Comparison of ENCODE assay signal across 3 fruit fly cellular contexts in genomic region chr3L:2816655-2817054, dm6.
TF ChIP-seq lines count a peak whose summit lies in the region.

No protein-coding gene starts in this region.

- no peak for TF ChIP-seq CTCF in whole organism, embryonic (GFP tag; optimal IDR thresholded peaks at IDR 0.05; lab: Kevin White, UChicago)

TF ChIP-seq in whole organism, embryonic, 481 proteins besides CTCF, POLR2A, EP300 and RAD21 (continues in another document):
- TF ChIP-seq cad (GFP tag; optimal IDR thresholded peaks at IDR 0.05; lab: Kevin White, UChicago), result peak; percentile 22
- no peak for TF ChIP-seq dmrt11E (tag; optimal IDR thresholded peaks at IDR 0.05; lab: Kevin White, UChicago)
- TF ChIP-seq CG7372 (GFP tag; IDR thresholded peaks at IDR 0.05; lab: Robert Waterston, UW), result peak; percentile 57; the same call in 1 of the 2 replicates
- no peak for TF ChIP-seq her (GFP tag; optimal IDR thresholded peaks at IDR 0.05; lab: Kevin White, UChicago)
- no peak for TF ChIP-seq Sox102F (GFP tag; optimal IDR thresholded peaks at IDR 0.05; lab: Kevin White, UChicago)
- no peak for TF ChIP-seq CG11085 (GFP tag; IDR thresholded peaks at IDR 0.05; lab: Robert Waterston, UW)
- TF ChIP-seq HHEX (GFP tag; optimal IDR thresholded peaks at IDR 0.05; lab: Kevin White, UChicago), result no peak
- TF ChIP-seq CG14710 (tag; optimal IDR thresholded peaks at IDR 0.05; lab: Kevin White, UChicago), result no peak
- TF ChIP-seq btn (GFP tag; optimal IDR thresholded peaks at IDR 0.05; lab: Kevin White, UChicago), result no peak
- no peak for TF ChIP-seq salm (tag; optimal IDR thresholded peaks at IDR 0.05; lab: Kevin White, UChicago)
- TF ChIP-seq CG17186 (GFP tag; optimal IDR thresholded peaks at IDR 0.05; lab: Kevin White, UChicago), result no peak
- TF ChIP-seq hth (optimal IDR thresholded peaks at IDR 0.05; lab: Kevin White, UChicago), result no peak
- no peak for TF ChIP-seq D (optimal IDR thresholded peaks at IDR 0.05; lab: Kevin White, UChicago)
- TF ChIP-seq D (GFP tag; optimal IDR thresholded peaks at IDR 0.05; lab: Kevin White, UChicago), result no peak
- TF ChIP-seq CG10209 (GFP tag; optimal IDR thresholded peaks at IDR 0.05; lab: Kevin White, UChicago), result no peak
- TF ChIP-seq grn (GFP tag; optimal IDR thresholded peaks at IDR 0.05; lab: Kevin White, UChicago), result no peak
- TF ChIP-seq pzg (GFP tag; optimal IDR thresholded peaks at IDR 0.05; lab: Kevin White, UChicago), result no peak
- peak; percentile 58; the same call in 1 of the 2 replicates for TF ChIP-seq vvl (GFP tag; IDR thresholded peaks at IDR 0.05; lab: Robert Waterston, UW)
- no peak for TF ChIP-seq CG31441 (GFP tag; IDR thresholded peaks at IDR 0.05; lab: Robert Waterston, UW)
- TF ChIP-seq scrt (GFP tag; optimal IDR thresholded peaks at IDR 0.05; lab: Kevin White, UChicago), result no peak
- no peak for TF ChIP-seq Dref (GFP tag; IDR thresholded peaks at IDR 0.05; lab: Robert Waterston, UW)
- TF ChIP-seq H2.0 (GFP tag; IDR thresholded peaks at IDR 0.05; lab: Robert Waterston, UW), result no peak
- TF ChIP-seq tap (tag; optimal IDR thresholded peaks at IDR 0.05; lab: Kevin White, UChicago), result no peak
- TF ChIP-seq CG1602 (GFP tag; optimal IDR thresholded peaks at IDR 0.05; lab: Kevin White, UChicago), result no peak
- no peak for TF ChIP-seq D19A (tag; optimal IDR thresholded peaks at IDR 0.05; lab: Kevin White, UChicago)
- no peak for TF ChIP-seq CG9932 (GFP tag; IDR thresholded peaks at IDR 0.05; lab: Robert Waterston, UW)
- no peak for TF ChIP-seq CoRest (tag; optimal IDR thresholded peaks at IDR 0.05; lab: Kevin White, UChicago)
- no peak for TF ChIP-seq vfl (GFP tag; optimal IDR thresholded peaks at IDR 0.05; lab: Kevin White, UChicago)
- no peak for TF ChIP-seq sens (GFP tag; lab: Kevin White, UChicago)
- TF ChIP-seq Ets97D (GFP tag; optimal IDR thresholded peaks at IDR 0.05; lab: Kevin White, UChicago), result no peak
- no peak for TF ChIP-seq CG2199 (GFP tag; IDR thresholded peaks at IDR 0.05; lab: Robert Waterston, UW)
- 0 out of 4 replicates have a peak, but pooled peaks have one; percentile 40 for TF ChIP-seq chinmo (GFP tag; IDR thresholded peaks at IDR 0.05; lab: Robert Waterston, UW; ENCODE audit: partially characterized antibody)

TF ChIP-seq in whole organism, prepupa, 60 proteins besides CTCF, POLR2A, EP300 and RAD21:
- TF ChIP-seq Ets21C (GFP tag; optimal IDR thresholded peaks at IDR 0.05; lab: Kevin White, UChicago) (no peak), vri (GFP tag; optimal IDR thresholded peaks at IDR 0.05; lab: Kevin White, UChicago) (no peak), CG9139 (GFP tag; optimal IDR thresholded peaks at IDR 0.05; lab: Kevin White, UChicago) (no peak), fkh (GFP tag; optimal IDR thresholded peaks at IDR 0.05; lab: Kevin White, UChicago) (no peak), Hr38 (GFP tag; optimal IDR thresholded peaks at IDR 0.05; lab: Kevin White, UChicago) (no peak), CG6163 (GFP tag; IDR thresholded peaks at IDR 0.05; lab: Robert Waterston, UW) (peak; percentile 52; the same call in 1 of the 3 replicates), esn (GFP tag; optimal IDR thresholded peaks at IDR 0.05; lab: Kevin White, UChicago) (no peak), dsx (GFP tag; optimal IDR thresholded peaks at IDR 0.05; lab: Kevin White, UChicago; ENCODE audit: poor library complexity, severe bottlenecking) (no peak), eg (GFP tag; IDR thresholded peaks at IDR 0.05; lab: Robert Waterston, UW) (no peak), CG4318 (GFP tag; optimal IDR thresholded peaks at IDR 0.05; lab: Kevin White, UChicago) (no peak), pdm3 (GFP tag; optimal IDR thresholded peaks at IDR 0.05; lab: Kevin White, UChicago) (no peak), CG3032 (tag; optimal IDR thresholded peaks at IDR 0.05; lab: Kevin White, UChicago) (no peak), Hr4 (GFP tag; optimal IDR thresholded peaks at IDR 0.05; lab: Kevin White, UChicago) (no peak), Gug (GFP tag; IDR thresholded peaks at IDR 0.05; lab: Robert Waterston, UW) (no peak), fd85E (GFP tag; optimal IDR thresholded peaks at IDR 0.05; lab: Kevin White, UChicago) (no peak), Lpt (GFP tag; optimal IDR thresholded peaks at IDR 0.05; lab: Kevin White, UChicago) (no peak), Eip78C (GFP tag; lab: Kevin White, UChicago) (peak; percentile 40)

TF ChIP-seq in whole organism, pupa, 21 proteins besides CTCF, POLR2A, EP300 and RAD21:
- TF ChIP-seq EcR (GFP tag; optimal IDR thresholded peaks at IDR 0.05; lab: Kevin White, UChicago) (peak; percentile 23), Pif1A (GFP tag; optimal IDR thresholded peaks at IDR 0.05; lab: Kevin White, UChicago) (no peak)
